Fruit fly (Drosophila melanogaster) whole organism, embryonic: Measurements from ENCODE around the gene CG10431.

Experiments used
- B-H1 ChIP-seq: fragments of 200-800 bp; sonication (Bioruptor generic); IDR thresholded peaks from 3 replicates; pipeline ENCODE4 v1.3.6; 2022; ENCODE audit warnings: missing biosample characterization, missing genetic modification characterization
- CG4282 ChIP-seq: fragments of 200-800 bp; sonication (Bioruptor generic); optimal IDR thresholded peaks from 2 replicates; lab custom pipeline; 2016; ENCODE audit warnings: missing biosample characterization, missing genetic modification characterization
- CTCF ChIP-seq: fragments of 200-800 bp; sonication (Bioruptor generic); optimal IDR thresholded peaks from 2 replicates; lab custom pipeline; 2017; ENCODE audit warnings: missing biosample characterization, mild to moderate bottlenecking, missing genetic modification characterization, moderate library complexity
- peb ChIP-seq: fragments of 200-800 bp; sonication (Bioruptor generic); IDR thresholded peaks from 2 replicates; pipeline ENCODE4 v1.3.6; 2022; ENCODE audit warnings: missing biosample characterization, missing genetic modification characterization

DNA sequence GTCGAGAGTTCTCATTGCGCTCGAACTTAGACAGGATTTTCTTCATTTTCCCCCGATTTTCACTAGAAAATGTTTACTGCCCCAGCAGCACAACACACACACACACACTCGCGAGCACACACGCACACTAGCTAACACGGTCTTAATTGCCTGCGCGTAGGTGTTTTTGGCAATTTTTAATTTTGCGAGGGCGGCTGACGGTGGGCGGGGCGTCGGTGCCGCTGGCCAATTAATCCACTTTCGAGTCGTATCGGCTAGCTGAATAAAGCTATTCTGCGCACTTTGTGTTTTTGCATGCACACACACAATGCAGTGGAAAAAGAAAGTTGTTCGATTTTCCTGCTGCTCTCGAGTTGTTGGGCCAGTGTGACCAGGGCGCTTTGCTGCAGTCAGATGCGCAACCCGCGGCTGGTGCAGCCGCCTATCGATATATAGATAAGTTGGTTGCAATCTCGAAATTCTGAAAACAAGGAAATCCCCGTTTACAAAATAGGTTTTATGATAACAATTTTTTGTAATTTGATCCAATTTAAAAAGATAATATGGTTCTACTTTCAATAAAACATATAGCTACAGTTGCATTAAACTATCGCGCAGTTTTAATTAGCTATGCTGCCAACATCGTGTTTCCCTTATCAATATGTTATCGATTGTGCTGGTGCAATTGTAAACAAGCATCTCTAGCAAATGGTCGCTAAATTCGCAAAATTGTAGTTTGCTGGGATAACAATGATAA, 6.0 kb upstream of the CG10431 start, which contains the start of the genes Nak and Tango6:
- TF ChIP-seq peb (no peak), CG4282 (GFP tag; lab: Kevin White, UChicago) (no peak), CTCF (GFP tag; lab: Kevin White, UChicago) (peak; percentile 32), B-H1 (GFP tag; lab: Robert Waterston, UW) (no peak)
